Fruit fly (Drosophila melanogaster) whole organism, adult: ENCODE measurements around the gene Msr-110.

ENCODE experiments used
- CG11617 ChIP-seq: fragments of 200-800 bp; sonication (Bioruptor generic); optimal IDR thresholded peaks from 2 replicates; lab custom pipeline; 2017; ENCODE audit warnings: mild to moderate bottlenecking, missing biosample characterization, missing genetic modification reagents, missing genetic modification characterization
- CG1620 ChIP-seq: fragments of 200-800 bp; sonication (Bioruptor generic); optimal IDR thresholded peaks from 2 replicates; lab custom pipeline; 2016; ENCODE audit warnings: missing biosample characterization, missing genetic modification characterization
- CG33017 ChIP-seq: fragments of 200-800 bp; sonication (Bioruptor generic); optimal IDR thresholded peaks from 2 replicates; lab custom pipeline; 2018; ENCODE audit warnings: missing biosample characterization, mild to moderate bottlenecking, missing genetic modification characterization, moderate library complexity
- CG5204 ChIP-seq: fragments of 200-800 bp; sonication (Bioruptor generic); optimal IDR thresholded peaks from 2 replicates; lab custom pipeline; 2016; ENCODE audit warnings: missing biosample characterization, missing genetic modification characterization
- CG7045 ChIP-seq: fragments of 200-800 bp; sonication (Bioruptor generic); optimal IDR thresholded peaks from 2 replicates; lab custom pipeline; 2017; ENCODE audit warnings: missing biosample characterization, mild to moderate bottlenecking, missing genetic modification characterization
- Mnt ChIP-seq: fragments of 200-800 bp; sonication (Bioruptor generic); optimal IDR thresholded peaks from 2 replicates; lab custom pipeline; 2016; ENCODE audit warnings: missing biosample characterization, mild to moderate bottlenecking, missing genetic modification characterization
- pad ChIP-seq: fragments of 200-800 bp; sonication (Bioruptor generic); optimal IDR thresholded peaks from 3 replicates; lab custom pipeline; 2017; ENCODE audit warnings: missing biosample characterization, missing genetic modification characterization, mild to moderate bottlenecking, moderate library complexity, missing genetic modification reagents
- tj ChIP-seq: fragments of 200-800 bp; sonication (Bioruptor generic); optimal IDR thresholded peaks from 3 replicates; lab custom pipeline; 2017; ENCODE audit warnings: missing biosample characterization, mild to moderate bottlenecking, missing genetic modification characterization, moderate library complexity

DNA sequence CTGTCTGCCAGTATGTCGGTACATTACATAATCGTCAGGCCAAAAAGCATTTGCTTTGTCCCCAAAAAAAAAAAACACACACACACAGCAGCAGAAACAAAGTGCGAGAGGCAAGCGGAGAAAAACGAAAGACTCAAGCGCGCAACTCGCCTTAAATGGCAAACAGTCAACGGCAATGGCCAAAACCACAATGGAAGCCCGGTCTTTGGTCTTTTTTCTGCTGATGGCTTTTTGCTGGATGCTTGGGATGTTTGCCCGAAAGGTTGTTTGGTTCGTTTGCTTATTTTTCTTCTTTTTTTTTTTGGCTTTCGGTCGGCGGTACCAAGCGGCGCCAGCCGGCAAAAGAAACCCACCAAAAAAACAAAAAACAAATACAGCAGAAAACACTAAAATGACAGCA is 6.1 kb downstream of the Msr-110 start:
- no peak for TF ChIP-seq pad (GFP tag; lab: Kevin White, UChicago)
- no peak for TF ChIP-seq CG11617 (GFP tag; lab: Kevin White, UChicago)
- TF ChIP-seq tj = no peak
- TF ChIP-seq CG33017 (tag; lab: Kevin White, UChicago) = no peak
- TF ChIP-seq CG7045 (GFP tag; lab: Kevin White, UChicago) = no peak
- TF ChIP-seq Mnt = no peak
- TF ChIP-seq CG1620 (GFP tag; lab: Kevin White, UChicago) = no peak
- TF ChIP-seq CG5204 (GFP tag; lab: Kevin White, UChicago) = no peak
